Fruit fly (Drosophila melanogaster) whole organism, embryonic: ENCODE measurements around the gene Obp99a.

Experiments
- Bgb ChIP-seq: fragments of 200-800 bp; sonication (Bioruptor generic); IDR thresholded peaks from 2 replicates; pipeline ENCODE4 v1.3.6; 2022; ENCODE audit warnings: missing biosample characterization, missing genetic modification characterization; ENCODE audit not compliant: partially characterized antibody
- CG10462 ChIP-seq: fragments of 200-800 bp; sonication (Bioruptor generic); optimal IDR thresholded peaks from 2 replicates; lab custom pipeline; 2016; ENCODE audit warnings: missing biosample characterization, missing genetic modification characterization
- CG10565 ChIP-seq: fragments of 200-800 bp; sonication (Bioruptor generic); optimal IDR thresholded peaks from 3 replicates; lab custom pipeline; 2016; ENCODE audit warnings: missing biosample characterization, mild to moderate bottlenecking, missing genetic modification characterization
- CG11504 ChIP-seq: fragments of 200-800 bp; sonication (Bioruptor generic); optimal IDR thresholded peaks from 3 replicates; lab custom pipeline; 2019; ENCODE audit warnings: missing biosample characterization, mild to moderate bottlenecking, missing genetic modification characterization, moderate library complexity
- CG14050 ChIP-seq: fragments of 200-800 bp; sonication (Bioruptor generic); IDR thresholded peaks from 3 replicates; pipeline ENCODE4 v1.3.6; 2022; ENCODE audit warnings: missing biosample characterization, missing genetic modification characterization
- CG15073 ChIP-seq: fragments of 200-800 bp; sonication (Bioruptor generic); optimal IDR thresholded peaks from 2 replicates; lab custom pipeline; 2016; ENCODE audit warnings: missing biosample characterization, missing genetic modification characterization
- CG15269 ChIP-seq: fragments of 200-800 bp; sonication (Bioruptor generic); optimal IDR thresholded peaks from 2 replicates; lab custom pipeline; 2018; ENCODE audit warnings: missing biosample characterization, mild to moderate bottlenecking, missing genetic modification characterization, moderate library complexity
- CG15601 ChIP-seq: fragments of 200-800 bp; sonication (Bioruptor generic); optimal IDR thresholded peaks from 3 replicates; lab custom pipeline; 2019; ENCODE audit warnings: missing biosample characterization, mild to moderate bottlenecking, missing genetic modification characterization, moderate library complexity
- CG17359 ChIP-seq: fragments of 200-800 bp; sonication (Bioruptor generic); optimal IDR thresholded peaks from 3 replicates; lab custom pipeline; 2018; ENCODE audit warnings: missing biosample characterization, mild to moderate bottlenecking, missing genetic modification characterization, moderate library complexity
- CG17361 ChIP-seq: fragments of 200-800 bp; sonication (Bioruptor generic); IDR thresholded peaks from 3 replicates; pipeline ENCODE4 v1.3.6; 2022; ENCODE audit warnings: missing biosample characterization, missing genetic modification characterization
- CG2875 ChIP-seq: fragments of 200-800 bp; sonication (Bioruptor generic); optimal IDR thresholded peaks from 2 replicates; lab custom pipeline; 2017; ENCODE audit warnings: missing biosample characterization, mild to moderate bottlenecking, missing genetic modification characterization, missing genetic modification reagents
- CG33213 ChIP-seq: fragments of 200-800 bp; sonication (Bioruptor generic); optimal IDR thresholded peaks from 3 replicates; lab custom pipeline; 2016; ENCODE audit warnings: missing biosample characterization, missing genetic modification characterization
- CG4820 ChIP-seq: fragments of 200-800 bp; sonication (Bioruptor generic); optimal IDR thresholded peaks from 3 replicates; lab custom pipeline; 2016; ENCODE audit warnings: missing biosample characterization, missing genetic modification characterization
- CG4854 ChIP-seq: fragments of 200-800 bp; sonication (Bioruptor generic); optimal IDR thresholded peaks from 2 replicates; lab custom pipeline; 2016; ENCODE audit warnings: missing biosample characterization, missing genetic modification characterization, inconsistent platforms
- CG6254 ChIP-seq: fragments of 200-800 bp; sonication (Bioruptor generic); optimal IDR thresholded peaks from 3 replicates; lab custom pipeline; 2017; ENCODE audit warnings: mild to moderate bottlenecking, missing biosample characterization, missing genetic modification reagents, missing genetic modification characterization
- CG6765 ChIP-seq: fragments of 200-800 bp; sonication (Bioruptor generic); optimal IDR thresholded peaks from 3 replicates; lab custom pipeline; 2017; ENCODE audit warnings: missing biosample characterization, mild to moderate bottlenecking, missing genetic modification characterization
- CG8388 ChIP-seq: fragments of 200-800 bp; sonication (Bioruptor generic); optimal IDR thresholded peaks from 2 replicates; lab custom pipeline; 2019; ENCODE audit warnings: missing biosample characterization, mild to moderate bottlenecking, missing genetic modification characterization, moderate library complexity
- Dp ChIP-seq: fragments of 200-800 bp; sonication (Bioruptor generic); optimal IDR thresholded peaks from 2 replicates; lab custom pipeline; 2018; ENCODE audit warnings: missing biosample characterization, mild to moderate bottlenecking, missing genetic modification characterization, moderate library complexity
- Elba2 ChIP-seq: fragments of 200-800 bp; sonication (Bioruptor generic); optimal IDR thresholded peaks from 3 replicates; lab custom pipeline; 2016; ENCODE audit warnings: missing biosample characterization, missing genetic modification characterization
- HLH3B ChIP-seq: fragments of 200-800 bp; sonication (Bioruptor generic); IDR thresholded peaks from 2 replicates; pipeline ENCODE4 v1.3.6; 2022; ENCODE audit warnings: missing biosample characterization, missing genetic modification characterization
- Oli ChIP-seq: fragments of 200-800 bp; sonication (Bioruptor generic); optimal IDR thresholded peaks from 2 replicates; lab custom pipeline; 2018; ENCODE audit warnings: missing biosample characterization, mild to moderate bottlenecking, missing genetic modification characterization, moderate library complexity
- Sox102F ChIP-seq: fragments of 200-800 bp; sonication (Bioruptor generic); optimal IDR thresholded peaks from 2 replicates; lab custom pipeline; 2018; ENCODE audit warnings: missing biosample characterization, mild to moderate bottlenecking, missing genetic modification characterization, moderate library complexity
- Vsx1 ChIP-seq: fragments of 200-800 bp; sonication (Bioruptor generic); optimal IDR thresholded peaks from 2 replicates; lab custom pipeline; 2017; ENCODE audit warnings: missing biosample characterization, mild to moderate bottlenecking, missing genetic modification characterization, missing genetic modification reagents
- bab2 ChIP-seq: fragments of 200-800 bp; sonication (Bioruptor generic); optimal IDR thresholded peaks from 2 replicates; lab custom pipeline; 2016; ENCODE audit warnings: missing biosample characterization, missing genetic modification characterization
- bcd ChIP-seq: fragments of 200-800 bp; sonication (Bioruptor generic); optimal IDR thresholded peaks from 2 replicates; lab custom pipeline; 2017; ENCODE audit warnings: missing biosample characterization, mild to moderate bottlenecking, missing genetic modification characterization
- br ChIP-seq: fragments of >200 bp; optimal IDR thresholded peaks from 2 replicates; lab custom pipeline; 2017
- ci ChIP-seq: fragments of 200-800 bp; sonication (Bioruptor generic); IDR thresholded peaks from 3 replicates; pipeline ENCODE4 v1.3.6; 2022; ENCODE audit warnings: missing biosample characterization, missing genetic modification characterization
- croc ChIP-seq: fragments of 200-800 bp; sonication (Bioruptor generic); conservative IDR thresholded peaks from 3 replicates; pipeline ENCODE4 v1.3.6; 2022; ENCODE audit warnings: missing biosample characterization, missing genetic modification characterization
- fd64A ChIP-seq: fragments of 200-800 bp; sonication (Bioruptor generic); optimal IDR thresholded peaks from 3 replicates; lab custom pipeline; 2018; ENCODE audit warnings: missing biosample characterization, mild to moderate bottlenecking, missing genetic modification characterization
- fru ChIP-seq: fragments of >200 bp; optimal IDR thresholded peaks from 2 replicates; lab custom pipeline; 2017
- ftz-f1 ChIP-seq: fragments of 200-800 bp; sonication (Bioruptor generic); optimal IDR thresholded peaks from 2 replicates; lab custom pipeline; 2016; ENCODE audit warnings: missing biosample characterization, missing genetic modification characterization
- grau ChIP-seq: fragments of 200-800 bp; optimal IDR thresholded peaks from 3 replicates; lab custom pipeline; 2019; ENCODE audit warnings: missing biosample characterization, mild to moderate bottlenecking, missing genetic modification characterization, moderate library complexity
- ind ChIP-seq: fragments of 200-800 bp; sonication (Bioruptor generic); optimal IDR thresholded peaks from 3 replicates; lab custom pipeline; 2016; ENCODE audit warnings: missing biosample characterization, missing genetic modification characterization
- jing ChIP-seq: fragments of 200-800 bp; sonication (Bioruptor generic); optimal IDR thresholded peaks from 2 replicates; lab custom pipeline; 2018; ENCODE audit warnings: missing biosample characterization, mild to moderate bottlenecking, missing genetic modification characterization
- lab ChIP-seq: fragments of 200-800 bp; sonication (Bioruptor generic); optimal IDR thresholded peaks from 3 replicates; lab custom pipeline; 2017; ENCODE audit warnings: missing biosample characterization, missing genetic modification characterization, mild to moderate bottlenecking, moderate library complexity, missing genetic modification reagents
- lilli ChIP-seq: fragments of 200-800 bp; sonication (Bioruptor generic); optimal IDR thresholded peaks from 3 replicates; lab custom pipeline; 2016; ENCODE audit warnings: missing biosample characterization, missing genetic modification characterization
- mirr ChIP-seq: fragments of 200-800 bp; sonication (Bioruptor generic); optimal IDR thresholded peaks from 3 replicates; lab custom pipeline; 2018; ENCODE audit warnings: missing biosample characterization, mild to moderate bottlenecking, missing genetic modification characterization
- nerfin-1 ChIP-seq: fragments of 200-800 bp; sonication (Bioruptor generic); optimal IDR thresholded peaks from 3 replicates; lab custom pipeline; 2019; ENCODE audit warnings: missing biosample characterization, mild to moderate bottlenecking, missing genetic modification characterization, moderate library complexity
- nmo ChIP-seq: fragments of 200-800 bp; sonication (Bioruptor generic); optimal IDR thresholded peaks from 2 replicates; lab custom pipeline; 2018; ENCODE audit warnings: missing biosample characterization, mild to moderate bottlenecking, missing genetic modification characterization, moderate library complexity
- nom ChIP-seq: fragments of 200-800 bp; sonication (Bioruptor generic); optimal IDR thresholded peaks from 2 replicates; lab custom pipeline; 2017; ENCODE audit warnings: missing biosample characterization, missing genetic modification characterization, mild to moderate bottlenecking, moderate library complexity, missing genetic modification reagents
- odd ChIP-seq: fragments of 200-800 bp; sonication (Bioruptor generic); optimal IDR thresholded peaks from 2 replicates; lab custom pipeline; 2017; ENCODE audit warnings: missing biosample characterization, mild to moderate bottlenecking, missing genetic modification characterization
- otp ChIP-seq: fragments of 200-800 bp; sonication (Bioruptor generic); IDR thresholded peaks from 3 replicates; pipeline ENCODE4, ENCODE4 v1.3.6; 2022; ENCODE audit warnings: missing biosample characterization, missing genetic modification characterization
- p53 ChIP-seq: fragments of 200-800 bp; sonication (Bioruptor generic); optimal IDR thresholded peaks from 2 replicates; lab custom pipeline; 2016; ENCODE audit warnings: missing biosample characterization, missing genetic modification characterization
- pan ChIP-seq, 4 experiments: fragments of >200 bp in 3 of 4; fragments of 200-800 bp in 1 of 4; sonication (Bioruptor generic) in 1 of 4; optimal IDR thresholded peaks in 3 of 4; IDR thresholded peaks in 1 of 4; 2 replicates each; pipeline versions ENCODE4 v1.3.6 to Lab custom; 2017 to 2022; ENCODE audit warnings: missing biosample characterization in 2 of 4, missing genetic modification characterization in 2 of 4, mixed read lengths in 1 of 4
- pho ChIP-seq: fragments of 200-800 bp; sonication (Bioruptor generic); optimal IDR thresholded peaks from 2 replicates; lab custom pipeline; 2016; ENCODE audit warnings: missing biosample characterization, missing genetic modification characterization
- ranshi ChIP-seq: fragments of 200-800 bp; sonication (Bioruptor generic); IDR thresholded peaks from 2 replicates; pipeline ENCODE4 v1.3.6; 2022; ENCODE audit warnings: missing biosample characterization, missing genetic modification characterization
- sens-2 ChIP-seq: fragments of 200-800 bp; sonication (Bioruptor generic); IDR thresholded peaks from 2 replicates; pipeline ENCODE4 v1.3.6; 2022; ENCODE audit warnings: missing biosample characterization, missing genetic modification characterization
- zf30C ChIP-seq: fragments of 200-800 bp; sonication (Bioruptor generic); optimal IDR thresholded peaks from 3 replicates; lab custom pipeline; 2018; ENCODE audit warnings: missing biosample characterization, mild to moderate bottlenecking, missing genetic modification characterization

Gene Obp99a

dm6 chr3R:29716782-29717317 is 45.4 kb downstream of the Obp99a start, which contains the start of gene Obp99b (continued):
- TF ChIP-seq CG6254, result peak; percentile 91
- peak; percentile 75 for TF ChIP-seq nom
- TF ChIP-seq fd64A (GFP tag; lab: Kevin White, UChicago), result peak; percentile 87
- TF ChIP-seq fru, result no peak
- peak; percentile 61; the same call in 2 of the 3 replicates for TF ChIP-seq CG14050 (GFP tag; lab: Robert Waterston, UW)

- TF ChIP-seq croc (GFP tag; lab: Robert Waterston, UW) (peak; percentile 21; the same call in 1 of the 3 replicates), HLH3B (GFP tag; lab: Robert Waterston, UW) (peak; percentile 43), grau (peak; percentile 34), Bgb (GFP tag; lab: Robert Waterston, UW) (no peak), p53 (GFP tag; lab: Kevin White, UChicago) (no peak), pho (GFP tag; lab: Kevin White, UChicago) (no peak), ranshi (GFP tag; lab: Robert Waterston, UW) (peak; percentile 26; the same call in 1 of the 2 replicates), CG15269 (peak; percentile 22), CG17359 (tag; lab: Kevin White, UChicago) (peak; percentile 55), mirr (GFP tag; lab: Kevin White, UChicago) (no peak), Elba2 (GFP tag; lab: Kevin White, UChicago) (no peak), ftz-f1 (GFP tag; lab: Kevin White, UChicago) (no peak), CG4820 (GFP tag; lab: Kevin White, UChicago) (peak; percentile 47), Sox102F (GFP tag; lab: Kevin White, UChicago) (peak; percentile 73), br (lab: Kevin White, UChicago) (no peak), nmo (GFP tag; lab: Kevin White, UChicago) (peak; percentile 25), bab2 (GFP tag; lab: Kevin White, UChicago) (peak; percentile 31), CG11504 (peak; percentile 55), ind (GFP tag; lab: Kevin White, UChicago) (peak; percentile 36), Vsx1 (no peak), CG15073 (GFP tag; lab: Kevin White, UChicago) (no peak), bcd (no peak), CG15601 (tag; lab: Kevin White, UChicago) (peak; percentile 0), ci (GFP tag; lab: Robert Waterston, UW) (peak; percentile 75), CG8388 (GFP tag; lab: Kevin White, UChicago) (peak; percentile 53), Oli (tag; lab: Kevin White, UChicago) (peak; percentile 28), CG33213 (GFP tag; lab: Kevin White, UChicago) (no peak), CG2875 (GFP tag; lab: Kevin White, UChicago) (no peak), lilli (GFP tag; lab: Kevin White, UChicago) (no peak), lab (GFP tag; lab: Kevin White, UChicago) (peak; percentile 7), CG10565 (GFP tag; lab: Kevin White, UChicago) (no peak), otp (0 out of 3 replicates have a peak, but pooled peaks have one; percentile 47), pan (optimal IDR thresholded peaks at IDR 0.05; lab: Kevin White, UChicago) (no peak), pan (GFP tag; optimal IDR thresholded peaks at IDR 0.05 in 1 of 2, IDR thresholded peaks at IDR 0.05 in 1 of 2) (peak in 1 of 2 experiments; percentile 25), jing (peak; percentile 41), zf30C (GFP tag; lab: Kevin White, UChicago) (no peak), CG4854 (GFP tag; lab: Kevin White, UChicago) (no peak), Dp (GFP tag; lab: Kevin White, UChicago) (no peak), sens-2 (no peak; the same call in 1 of the 2 replicates), CG17361 (0 out of 3 replicates have a peak, but pooled peaks have one; percentile 16), CG6765 (GFP tag; lab: Kevin White, UChicago) (no peak), nerfin-1 (no peak), CG10462 (no peak), odd (GFP tag; lab: Kevin White, UChicago) (no peak)
Observed at dm6 chr3R:29717519-29717918, 46.1 kb downstream of the Obp99a start.
